Fruit fly (Drosophila melanogaster): ENCODE data around the gene Rph.

DNA sequence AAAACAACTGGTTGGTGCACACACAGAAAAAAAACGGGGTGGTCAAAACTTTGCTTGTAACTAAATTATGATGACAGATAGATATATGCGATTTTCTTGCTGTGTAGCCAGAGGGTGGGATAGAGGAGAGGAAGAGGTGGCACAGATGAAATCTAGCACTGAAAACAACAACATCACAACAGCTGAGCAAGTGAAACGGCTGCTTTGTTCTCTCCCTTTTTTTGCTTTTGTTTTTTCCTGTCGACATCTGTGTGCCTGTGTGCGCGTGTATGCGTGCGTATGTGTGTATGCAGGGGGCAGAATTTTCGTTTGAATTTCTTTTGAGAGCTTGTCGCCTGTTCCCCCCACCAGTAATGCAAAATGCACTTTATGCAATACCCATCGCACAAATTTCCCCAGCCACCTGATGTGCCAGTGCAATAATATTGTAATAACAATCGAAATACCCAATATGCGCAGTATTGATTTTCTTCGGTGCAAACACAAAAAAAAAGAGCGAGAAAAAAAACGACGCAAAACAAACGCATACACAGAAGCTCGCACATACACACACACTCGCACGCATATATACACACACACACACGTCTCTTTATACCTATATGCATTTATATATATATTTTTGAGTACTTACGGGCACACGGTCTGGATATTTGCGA lies 10.0 kb upstream of the Rph start:
- TF ChIP-seq CG5204 (GFP tag; optimal IDR thresholded peaks at IDR 0.05), result peak; percentile 58
- no peak for TF ChIP-seq Clk (GFP tag; optimal IDR thresholded peaks at IDR 0.05)
- TF ChIP-seq bab1 (GFP tag; optimal IDR thresholded peaks at IDR 0.05), result peak; percentile 60
- TF ChIP-seq ovo (GFP tag; optimal IDR thresholded peaks at IDR 0.05), result peak; percentile 75
- peak; percentile 39 for TF ChIP-seq tj (GFP tag; optimal IDR thresholded peaks at IDR 0.05)
- no peak for TF ChIP-seq CG33017 (tag; optimal IDR thresholded peaks at IDR 0.05)
- TF ChIP-seq CG14711 (tag; optimal IDR thresholded peaks at IDR 0.05), result peak; percentile 70
- no peak for TF ChIP-seq cnc (optimal IDR thresholded peaks at IDR 0.05)
- TF ChIP-seq kay (GFP tag; ENCODE audit: borderline replicate concordance), result peak; percentile 91
- no peak for TF ChIP-seq Crg-1 (GFP tag; optimal IDR thresholded peaks at IDR 0.05)

Data from whole organism, adult.